Fruit fly (Drosophila melanogaster) whole organism, embryonic: ENCODE measurements around the gene CG14881.

Experiments used
- CG1233 ChIP-seq: fragments of 200-800 bp; sonication (Bioruptor generic); optimal IDR thresholded peaks from 4 replicates; lab custom pipeline; 2018; ENCODE audit warnings: missing biosample characterization, mild to moderate bottlenecking, missing genetic modification characterization
- CG13894 ChIP-seq: fragments of 200-800 bp; sonication (Bioruptor generic); optimal IDR thresholded peaks from 3 replicates; lab custom pipeline; 2018; ENCODE audit warnings: missing biosample characterization, mild to moderate bottlenecking, missing genetic modification characterization, moderate library complexity
- CG1529 ChIP-seq: fragments of 200-800 bp; sonication (Bioruptor generic); optimal IDR thresholded peaks from 3 replicates; lab custom pipeline; 2018; ENCODE audit warnings: missing biosample characterization, missing genetic modification characterization
- CG17359 ChIP-seq: fragments of 200-800 bp; sonication (Bioruptor generic); optimal IDR thresholded peaks from 3 replicates; lab custom pipeline; 2018; ENCODE audit warnings: missing biosample characterization, mild to moderate bottlenecking, missing genetic modification characterization, moderate library complexity
- CG32532 ChIP-seq: fragments of 200-800 bp; sonication (Bioruptor generic); IDR thresholded peaks from 2 replicates; pipeline ENCODE4 v1.3.6; 2022; ENCODE audit warnings: missing biosample characterization, missing genetic modification characterization
- CG7745 ChIP-seq: fragments of 200-800 bp; sonication (Bioruptor generic); optimal IDR thresholded peaks from 2 replicates; lab custom pipeline; 2018; ENCODE audit warnings: missing biosample characterization, mild to moderate bottlenecking, missing genetic modification characterization, moderate library complexity
- Lim3 ChIP-seq: fragments of 200-800 bp; sonication (Bioruptor generic); IDR thresholded peaks from 2 replicates; pipeline ENCODE4 v1.3.6; 2022; ENCODE audit warnings: missing biosample characterization, missing genetic modification characterization
- NC2β ChIP-seq: fragments of 200-800 bp; sonication (Bioruptor generic); optimal IDR thresholded peaks from 2 replicates; lab custom pipeline; 2016; ENCODE audit warnings: missing biosample characterization, missing genetic modification characterization
- Tbp ChIP-seq: fragments of >200 bp; optimal IDR thresholded peaks from 2 replicates; lab custom pipeline; 2018; ENCODE audit warnings: missing biosample characterization, missing genetic modification characterization
- gsb ChIP-seq: fragments of 200-800 bp; sonication (Bioruptor generic); IDR thresholded peaks from 2 replicates; pipeline ENCODE4 v1.3.6; 2022; ENCODE audit warnings: missing biosample characterization, missing genetic modification characterization
- nerfin-1 ChIP-seq: fragments of 200-800 bp; sonication (Bioruptor generic); optimal IDR thresholded peaks from 3 replicates; lab custom pipeline; 2019; ENCODE audit warnings: missing biosample characterization, mild to moderate bottlenecking, missing genetic modification characterization, moderate library complexity
- sima ChIP-seq: fragments of 200-800 bp; sonication (Bioruptor generic); optimal IDR thresholded peaks from 2 replicates; lab custom pipeline; 2016; ENCODE audit warnings: missing biosample characterization, missing genetic modification characterization

- no peak for TF ChIP-seq gsb (GFP tag; lab: Robert Waterston, UW)
- no peak for TF ChIP-seq CG32532 (GFP tag; lab: Robert Waterston, UW)
- TF ChIP-seq CG7745 (tag; lab: Kevin White, UChicago), result no peak
- TF ChIP-seq CG17359 (tag; lab: Kevin White, UChicago), result no peak
- no peak for TF ChIP-seq CG1233 (GFP tag; lab: Kevin White, UChicago)
- TF ChIP-seq Tbp (GFP tag; lab: Kevin White, UChicago), result no peak
- TF ChIP-seq Lim3, result no peak
- no peak for TF ChIP-seq NC2β (GFP tag; lab: Kevin White, UChicago)
- no peak for TF ChIP-seq CG1529 (GFP tag; lab: Kevin White, UChicago)
- TF ChIP-seq nerfin-1 (tag; lab: Kevin White, UChicago), result no peak
- no peak for TF ChIP-seq sima
- TF ChIP-seq CG13894 (tag; lab: Kevin White, UChicago), result no peak
These were observed 11.4 kb upstream of the CG14881 start for dm6 chr3R:16423323-16423722.
